Fruit fly (Drosophila melanogaster): ENCODE measurements around the gene CG32266.

Gene CG32266

dm6 chr3L:3765782-3766520, 24.7 kb upstream of the CG32266 start (continued):
- TF ChIP-seq hbn (GFP tag; IDR thresholded peaks at IDR 0.05; ENCODE audit: partially characterized antibody) = no peak
- TF ChIP-seq slp2 (GFP tag; optimal IDR thresholded peaks at IDR 0.05) = no peak
- TF ChIP-seq fu2 (GFP tag; optimal IDR thresholded peaks at IDR 0.05) = no peak
- peak; percentile 64; the same call in 1 of the 3 replicates for TF ChIP-seq CG2199 (GFP tag; IDR thresholded peaks at IDR 0.05)
- TF ChIP-seq CG13624 (GFP tag; optimal IDR thresholded peaks at IDR 0.05) = peak; percentile 21
- peak; percentile 56 for TF ChIP-seq az2 (GFP tag; optimal IDR thresholded peaks at IDR 0.05)
- TF ChIP-seq Adf1 (GFP tag; IDR thresholded peaks at IDR 0.05) = peak; percentile 39; the same call in 1 of the 2 replicates
- peak; percentile 83 for TF ChIP-seq CG12659 (GFP tag; optimal IDR thresholded peaks at IDR 0.05)
- TF ChIP-seq CG7372 (GFP tag; IDR thresholded peaks at IDR 0.05) = peak; percentile 25; the same call in 1 of the 2 replicates
- TF ChIP-seq CG10462 (GFP tag; optimal IDR thresholded peaks at IDR 0.05) = peak; percentile 23
- no peak for TF ChIP-seq HmgZ (tag; optimal IDR thresholded peaks at IDR 0.05)
- no peak for TF ChIP-seq trem (tag; optimal IDR thresholded peaks at IDR 0.05)
- no peak for TF ChIP-seq Antp (GFP tag; optimal IDR thresholded peaks at IDR 0.05)
- no peak for TF ChIP-seq ERR (GFP tag; optimal IDR thresholded peaks at IDR 0.05)
- TF ChIP-seq sug (tag; optimal IDR thresholded peaks at IDR 0.05) = peak; percentile 66
- TF ChIP-seq CG3726 (GFP tag; IDR thresholded peaks at IDR 0.05) = peak; percentile 53; the same call in 1 of the 3 replicates
- TF ChIP-seq CG13287 (GFP tag; IDR thresholded peaks at IDR 0.05; ENCODE audit: partially characterized antibody) = peak; percentile 36; the same call in 1 of the 2 replicates
- no peak for TF ChIP-seq hth (optimal IDR thresholded peaks at IDR 0.05)
- peak; percentile 70 for TF ChIP-seq ssp (GFP tag; IDR thresholded peaks at IDR 0.05)
- TF ChIP-seq wdn (GFP tag; IDR thresholded peaks at IDR 0.05) = peak; percentile 60
- TF ChIP-seq CG17829 (tag; optimal IDR thresholded peaks at IDR 0.05) = peak; percentile 71
- peak; percentile 74 for TF ChIP-seq CG8388 (GFP tag; optimal IDR thresholded peaks at IDR 0.05)
- peak; percentile 63 for TF ChIP-seq phol (tag; optimal IDR thresholded peaks at IDR 0.05)
- no peak for TF ChIP-seq CG13123 (GFP tag; optimal IDR thresholded peaks at IDR 0.05)
- peak; percentile 29 for TF ChIP-seq CG12104 (GFP tag; optimal IDR thresholded peaks at IDR 0.05)
- TF ChIP-seq Hsf (GFP tag; optimal IDR thresholded peaks at IDR 0.05) = peak; percentile 50
- peak; percentile 61 for TF ChIP-seq tap (tag; optimal IDR thresholded peaks at IDR 0.05)
- peak; percentile 9 for TF ChIP-seq CG11398 (GFP tag; optimal IDR thresholded peaks at IDR 0.05)
- TF ChIP-seq CG17912 (GFP tag; optimal IDR thresholded peaks at IDR 0.05) = peak; percentile 20
- TF ChIP-seq CG8944 (GFP tag; optimal IDR thresholded peaks at IDR 0.05) = no peak
- TF ChIP-seq CG31388 (GFP tag; optimal IDR thresholded peaks at IDR 0.05) = no peak
- no peak for TF ChIP-seq CG9797 (GFP tag; optimal IDR thresholded peaks at IDR 0.05)
- TF ChIP-seq inv (GFP tag; IDR thresholded peaks at IDR 0.05; ENCODE audit: partially characterized antibody) = no peak
- peak; percentile 37; the same call in 1 of the 2 replicates for TF ChIP-seq CG6272 (GFP tag; IDR thresholded peaks at IDR 0.05)
- 0 out of 2 replicates have a peak, but pooled peaks have one; percentile 12 for TF ChIP-seq toy (GFP tag; IDR thresholded peaks at IDR 0.05)
- TF ChIP-seq CG4404 (GFP tag; IDR thresholded peaks at IDR 0.05) = no peak
- TF ChIP-seq CG32767 (GFP tag; IDR thresholded peaks at IDR 0.05) = peak; percentile 41; the same call in 1 of the 2 replicates
- peak; percentile 78 for TF ChIP-seq psq (GFP tag; optimal IDR thresholded peaks at IDR 0.05)
- peak; percentile 37 for TF ChIP-seq CG13775 (GFP tag; optimal IDR thresholded peaks at IDR 0.05)
- peak; percentile 63; the same call in 1 of the 2 replicates for TF ChIP-seq MBD-R2 (GFP tag; IDR thresholded peaks at IDR 0.05)
- peak; percentile 75 for TF ChIP-seq Xrp1 (GFP tag; IDR thresholded peaks at IDR 0.05)
- no peak for TF ChIP-seq Bgb (GFP tag; IDR thresholded peaks at IDR 0.05; ENCODE audit: partially characterized antibody)
- peak; percentile 89 for TF ChIP-seq Sox102F (GFP tag; optimal IDR thresholded peaks at IDR 0.05)
- peak; percentile 13 for TF ChIP-seq shn (GFP tag; optimal IDR thresholded peaks at IDR 0.05)
- TF ChIP-seq wek (GFP tag; optimal IDR thresholded peaks at IDR 0.05) = no peak
- TF ChIP-seq CG17328 (GFP tag; IDR thresholded peaks at IDR 0.05) = peak; percentile 79
- peak; percentile 9 for TF ChIP-seq CG14710 (tag; optimal IDR thresholded peaks at IDR 0.05)
- TF ChIP-seq corto (GFP tag; optimal IDR thresholded peaks at IDR 0.05) = peak; percentile 3
- peak; percentile 43 for TF ChIP-seq CG3065 (GFP tag; optimal IDR thresholded peaks at IDR 0.05)
- peak; percentile 78 for TF ChIP-seq CG1233 (GFP tag; optimal IDR thresholded peaks at IDR 0.05)

Measured in whole organism, embryonic.